Fruit fly (Drosophila melanogaster): ENCODE measurements around the gene CG34437.

The CG34437 gene

dm6 chr3R:28332137-28332671 lies 48.7 kb downstream of the CG34437 start (continued):
- peak; percentile 15 for TF ChIP-seq Deaf1 (tag; optimal IDR thresholded peaks at IDR 0.05)
- no peak for TF ChIP-seq ssp (GFP tag; IDR thresholded peaks at IDR 0.05)
- no peak for TF ChIP-seq CG10959 (GFP tag; IDR thresholded peaks at IDR 0.05)
- TF ChIP-seq CG11247 (GFP tag; IDR thresholded peaks at IDR 0.05), result no peak; the same call in 1 of the 2 replicates
- peak; percentile 24; the same call in 1 of the 3 replicates for TF ChIP-seq croc (GFP tag; conservative IDR thresholded peaks at IDR 0.05)
- no peak for TF ChIP-seq CG8281 (tag; optimal IDR thresholded peaks at IDR 0.05)
- peak; percentile 23 for TF ChIP-seq CG1233 (GFP tag; optimal IDR thresholded peaks at IDR 0.05)
- TF ChIP-seq Optix (GFP tag; IDR thresholded peaks at IDR 0.05), result peak; percentile 36; the same call in 1 of the 3 replicates
- TF ChIP-seq CG10366 (GFP tag; IDR thresholded peaks at IDR 0.05), result peak; percentile 65
- no peak for TF ChIP-seq knrl (GFP tag; IDR thresholded peaks at IDR 0.05; ENCODE audit: partially characterized antibody)
- TF ChIP-seq row (GFP tag; IDR thresholded peaks at IDR 0.05), result peak; percentile 81
- TF ChIP-seq Nf-YA (GFP tag; IDR thresholded peaks at IDR 0.05), result no peak
- TF ChIP-seq fd64A (GFP tag; optimal IDR thresholded peaks at IDR 0.05), result no peak
- peak; percentile 76 for TF ChIP-seq CG32532 (GFP tag; IDR thresholded peaks at IDR 0.05)
- no peak for TF ChIP-seq CG16815 (GFP tag; optimal IDR thresholded peaks at IDR 0.05)
- TF ChIP-seq Hmx (GFP tag; optimal IDR thresholded peaks at IDR 0.05), result no peak
- TF ChIP-seq mld (GFP tag; IDR thresholded peaks at IDR 0.05; ENCODE audit: partially characterized antibody), result no peak
- no peak for TF ChIP-seq luna (GFP tag; optimal IDR thresholded peaks at IDR 0.05)
- no peak for TF ChIP-seq Stat92E (GFP tag; optimal IDR thresholded peaks at IDR 0.05)
- no peak for TF ChIP-seq CG18011 (GFP tag; optimal IDR thresholded peaks at IDR 0.05)
- TF ChIP-seq Hr51 (GFP tag; optimal IDR thresholded peaks at IDR 0.05), result peak in 1 of 2 experiments; percentile 73
- no peak; the same call in 2 of the 3 replicates for TF ChIP-seq CG34422 (GFP tag; IDR thresholded peaks at IDR 0.05)
- peak; percentile 64 for TF ChIP-seq CG12391 (tag; optimal IDR thresholded peaks at IDR 0.05)
- peak; percentile 49 for TF ChIP-seq Adf1 (GFP tag; IDR thresholded peaks at IDR 0.05)
- peak; percentile 61 for TF ChIP-seq sisA (GFP tag; IDR thresholded peaks at IDR 0.05)
- TF ChIP-seq CG2116 (GFP tag; optimal IDR thresholded peaks at IDR 0.05), result no peak
- TF ChIP-seq seq (GFP tag; IDR thresholded peaks at IDR 0.05), result peak; percentile 76
- TF ChIP-seq tup (GFP tag; optimal IDR thresholded peaks at IDR 0.05), result no peak
- no peak for TF ChIP-seq trem (tag; optimal IDR thresholded peaks at IDR 0.05)
- TF ChIP-seq ATbp (GFP tag; optimal IDR thresholded peaks at IDR 0.05), result peak; percentile 31
- TF ChIP-seq ranshi (GFP tag; IDR thresholded peaks at IDR 0.05), result 0 out of 2 replicates have a peak, but pooled peaks have one; percentile 60
- TF ChIP-seq BEAF-32 (GFP tag; optimal IDR thresholded peaks at IDR 0.05), result no peak
- no peak for TF ChIP-seq ato (GFP tag; IDR thresholded peaks at IDR 0.05; ENCODE audit: partially characterized antibody)
- TF ChIP-seq Usf (GFP tag; optimal IDR thresholded peaks at IDR 0.05), result peak; percentile 17
- TF ChIP-seq CG4424 (GFP tag; optimal IDR thresholded peaks at IDR 0.05), result peak; percentile 35
- peak; percentile 49; the same call in 1 of the 2 replicates for TF ChIP-seq CG11085 (GFP tag; IDR thresholded peaks at IDR 0.05)
- TF ChIP-seq CG9215 (GFP tag; IDR thresholded peaks at IDR 0.05), result peak; percentile 65
- TF ChIP-seq gem (tag; optimal IDR thresholded peaks at IDR 0.05), result peak; percentile 80
- no peak for TF ChIP-seq pros (GFP tag; optimal IDR thresholded peaks at IDR 0.05)
- TF ChIP-seq CG4730 (GFP tag; IDR thresholded peaks at IDR 0.05), result peak; percentile 64; the same call in 1 of the 2 replicates
- TF ChIP-seq esg (GFP tag; conservative IDR thresholded peaks at IDR 0.05), result peak; percentile 44; the same call in 1 of the 2 replicates
- peak; percentile 33 for TF ChIP-seq CG18476 (GFP tag; optimal IDR thresholded peaks at IDR 0.05)
- TF ChIP-seq otp (GFP tag; IDR thresholded peaks at IDR 0.05), result no peak
- no peak for TF ChIP-seq Max (GFP tag; optimal IDR thresholded peaks at IDR 0.05)
- TF ChIP-seq CG17612 (GFP tag; IDR thresholded peaks at IDR 0.05), result no peak
- peak; percentile 75 for TF ChIP-seq Drgx (GFP tag; IDR thresholded peaks at IDR 0.05)
- no peak for TF ChIP-seq CG5180 (GFP tag; optimal IDR thresholded peaks at IDR 0.05)
- TF ChIP-seq CG4617 (GFP tag; optimal IDR thresholded peaks at IDR 0.05; ENCODE audit: borderline replicate concordance), result no peak
- peak; percentile 12 for TF ChIP-seq Hsf (GFP tag; optimal IDR thresholded peaks at IDR 0.05)

Measured in whole organism, embryonic.